Worm (Caenorhabditis elegans) whole organism, midembryonic: Measurements from ENCODE around the gene str-262.

Experiments used
- T22C8.4 ChIP-seq: fragments of 200-800 bp; sonication (Bioruptor generic); IDR thresholded peaks from 2 replicates; pipeline ENCODE4 v1.3.6; 2022; ENCODE audit warnings: missing genetic modification characterization, missing compliant biosample characterization
- cog-1 ChIP-seq: sonication (generic microtip); optimal IDR thresholded peaks from 2 replicates; lab custom pipeline; 2016; ENCODE audit warnings: missing genetic modification characterization, missing compliant biosample characterization
- klf-2 ChIP-seq: fragments of 200-800 bp; sonication (Bioruptor generic); conservative IDR thresholded peaks from 2 replicates; pipeline ENCODE4 v1.3.6; 2022; ENCODE audit warnings: missing genetic modification reagents, missing genetic modification characterization, missing compliant biosample characterization
- ref-1 ChIP-seq: fragments of 200-800 bp; sonication (Bioruptor generic); conservative IDR thresholded peaks from 2 replicates; pipeline ENCODE4 v1.3.6; 2022; ENCODE audit warnings: missing genetic modification reagents, missing genetic modification characterization, missing compliant biosample characterization
- tab-1 ChIP-seq: fragments of 200-800 bp; sonication (Bioruptor generic); IDR thresholded peaks from 2 replicates; pipeline ENCODE4 v1.3.6; 2022; ENCODE audit warnings: missing genetic modification characterization, missing compliant biosample characterization
- ztf-29 ChIP-seq: fragments of 200-800 bp; sonication (Bioruptor generic); IDR thresholded peaks from 2 replicates; pipeline ENCODE4 v1.3.6; 2022; ENCODE audit warnings: missing genetic modification reagents, missing genetic modification characterization, missing compliant biosample characterization

ce11 chrV:779999-780398 lies 27.4 kb upstream of the str-262 start, which contains the start of gene srbc-60:
- no peak for TF ChIP-seq tab-1 (GFP tag; lab: Robert Waterston, UW)
- no peak for TF ChIP-seq ztf-29
- no peak for TF ChIP-seq klf-2
- TF ChIP-seq cog-1: no peak
- no peak for TF ChIP-seq T22C8.4 (GFP tag; lab: Robert Waterston, UW)
- TF ChIP-seq ref-1 (GFP tag; lab: Robert Waterston, UW): no peak
